Worm (Caenorhabditis elegans): ENCODE data around the gene enri-2.

enri-2 gene

ce11 chrX:14513462-14513861, 32.2 kb upstream of the enri-2 start (continued):
- TF ChIP-seq dpl-1 (GFP tag; optimal IDR thresholded peaks at IDR 0.05), result peak in 1 of 3 experiments; percentile 25

ce11 chrX:14515028-14515427, 30.6 kb upstream of the enri-2 start, which contains the start of gene gcsh-1:
TSS of gene gcsh-1 (minus strand) at chrX:14515073.
- TF ChIP-seq elt-3 (tag; optimal IDR thresholded peaks at IDR 0.05), result no peak
- TF ChIP-seq elt-2 (tag; optimal IDR thresholded peaks at IDR 0.05), result peak; percentile 50

- no peak for TF ChIP-seq fkh-4 (tag; optimal IDR thresholded peaks at IDR 0.05; ENCODE audit: borderline replicate concordance)
- no peak for TF ChIP-seq unc-98 (GFP tag; IDR thresholded peaks at IDR 0.05)
- no peak for TF ChIP-seq C16A3.4 (tag; optimal IDR thresholded peaks at IDR 0.05)
- TF ChIP-seq tlp-1 (tag; optimal IDR thresholded peaks at IDR 0.05), result no peak
- TF ChIP-seq unc-86 (tag; optimal IDR thresholded peaks at IDR 0.05), result no peak
- no peak for TF ChIP-seq hlh-4 (tag; optimal IDR thresholded peaks at IDR 0.05)
- TF ChIP-seq sox-4 (tag; optimal IDR thresholded peaks at IDR 0.05), result no peak
Observed at ce11 chrX:14516560-14516959, 29.1 kb upstream of the enri-2 start, which contains the start of gene D1025.10. TSS of gene D1025.10 (plus strand) at chrX:14516860.

DNA sequence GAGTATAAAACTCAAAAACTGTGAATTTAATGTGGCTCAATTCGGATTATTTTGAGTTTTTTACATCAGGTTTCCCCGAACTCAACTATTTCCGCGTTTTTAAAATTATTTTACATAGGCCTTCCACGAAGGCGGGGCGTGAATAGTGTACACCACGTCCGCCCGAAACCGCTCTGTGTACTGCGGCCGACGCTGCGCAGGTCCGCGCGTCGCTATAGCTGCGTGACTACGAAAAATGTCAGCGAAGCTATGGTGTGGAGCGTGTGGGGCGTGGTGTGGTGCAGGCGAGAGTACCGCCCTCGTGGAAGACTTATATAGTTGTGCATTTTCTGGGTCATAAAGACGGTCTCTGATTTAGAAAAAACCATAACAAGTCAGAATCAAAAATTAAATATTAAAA, 27.8 kb upstream of the enri-2 start:
- no peak for TF ChIP-seq snu-23 (GFP tag; optimal IDR thresholded peaks at IDR 0.05)
- peak; percentile 12 for TF ChIP-seq snpc-4 (tag; optimal IDR thresholded peaks at IDR 0.05)

DNA sequence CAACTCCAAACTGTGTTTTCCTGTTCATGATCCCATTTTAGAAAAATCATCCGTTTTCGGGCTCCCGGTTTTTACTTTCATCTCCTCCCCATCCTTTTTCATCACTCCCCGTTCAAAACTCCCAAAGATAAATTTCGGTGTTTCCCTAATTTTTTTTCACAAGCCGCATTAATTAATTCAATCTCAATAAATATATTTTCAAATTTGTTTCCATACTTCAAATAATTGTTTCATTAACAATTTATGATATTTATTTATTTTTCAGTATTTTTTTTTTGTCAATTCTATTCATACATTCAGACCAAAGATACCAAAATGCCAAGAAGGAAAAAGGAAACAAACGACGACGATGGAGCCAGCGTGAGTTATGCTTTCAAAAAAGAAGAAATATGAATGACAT, 25.2 kb upstream of the enri-2 start, which contains the start of gene D1025.1:
Gene D1025.1 (plus strand): TSS at position 301 of the 400 bp plus-strand sequence.
- TF ChIP-seq ama-1 (optimal IDR thresholded peaks at IDR 0.05), result no peak
- no peak for TF ChIP-seq skn-1 (tag; optimal IDR thresholded peaks at IDR 0.05)
- no peak for TF ChIP-seq Y116A8C.19 (tag; optimal IDR thresholded peaks at IDR 0.05; ENCODE audit: borderline replicate concordance)
- no peak for TF ChIP-seq fkh-10 (GFP tag; optimal IDR thresholded peaks at IDR 0.05)
- no peak for TF ChIP-seq nhr-90 (tag; optimal IDR thresholded peaks at IDR 0.05; ENCODE audit: poor library complexity)
- TF ChIP-seq egl-27 (tag; optimal IDR thresholded peaks at IDR 0.05), result no peak
- TF ChIP-seq pag-3 (tag; optimal IDR thresholded peaks at IDR 0.05; ENCODE audit: borderline replicate concordance, insufficient read depth), result no peak
- TF ChIP-seq mef-2 (tag; optimal IDR thresholded peaks at IDR 0.05), result no peak
- TF ChIP-seq tbx-2 (tag; optimal IDR thresholded peaks at IDR 0.05), result no peak
- TF ChIP-seq nhr-77 (tag; optimal IDR thresholded peaks at IDR 0.05), result no peak
- TF ChIP-seq mdl-1 (tag; optimal IDR thresholded peaks at IDR 0.05), result no peak
- no peak for TF ChIP-seq hlh-17 (GFP tag; optimal IDR thresholded peaks at IDR 0.05; ENCODE audit: borderline replicate concordance)
- no peak for TF ChIP-seq ztf-4 (tag; optimal IDR thresholded peaks at IDR 0.05)
- no peak for TF ChIP-seq nhr-237 (tag; optimal IDR thresholded peaks at IDR 0.05)
- no peak for TF ChIP-seq mep-1 (tag; optimal IDR thresholded peaks at IDR 0.05)
- TF ChIP-seq zip-4 (GFP tag; optimal IDR thresholded peaks at IDR 0.05), result no peak
- no peak for TF ChIP-seq nhr-20 (tag; optimal IDR thresholded peaks at IDR 0.05)
- no peak for TF ChIP-seq pax-3 (tag; optimal IDR thresholded peaks at IDR 0.05)
- no peak for TF ChIP-seq lin-15B (tag; optimal IDR thresholded peaks at IDR 0.05)
- no peak for TF ChIP-seq aha-1 (tag; optimal IDR thresholded peaks at IDR 0.05)

DNA sequence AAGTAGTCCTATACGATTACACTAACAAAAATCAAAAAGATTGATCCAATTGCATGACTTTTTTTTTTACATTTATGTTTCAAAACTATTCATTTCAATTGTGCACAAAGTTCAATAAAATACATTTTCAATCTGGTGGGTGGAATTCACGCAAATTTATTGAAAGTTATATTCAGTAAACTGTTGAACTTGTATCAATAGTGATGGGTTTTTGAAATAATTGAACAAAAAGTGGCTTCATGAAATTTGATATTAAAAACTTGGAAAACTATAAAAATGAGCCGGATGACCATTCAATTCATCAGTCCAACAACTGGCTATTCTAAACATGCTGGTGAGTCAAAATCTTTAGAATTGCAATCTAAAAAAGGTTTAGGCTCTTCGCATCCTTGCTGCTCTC, 22.4 kb upstream of the enri-2 start, which contains the start of gene nspc-16:
Gene nspc-16 (plus strand): TSS at position 301 of the 400 bp plus-strand sequence.
- TF ChIP-seq nhr-76 (tag; optimal IDR thresholded peaks at IDR 0.05) (no peak), dsc-1 (tag; optimal IDR thresholded peaks at IDR 0.05) (no peak), ets-5 (GFP tag; IDR thresholded peaks at IDR 0.05) (no peak), hlh-17 (GFP tag; optimal IDR thresholded peaks at IDR 0.05; ENCODE audit: borderline replicate concordance) (no peak), elt-3 (tag; optimal IDR thresholded peaks at IDR 0.05) (no peak), unc-62 (GFP tag; optimal IDR thresholded peaks at IDR 0.05) (no peak), nhr-90 (tag; optimal IDR thresholded peaks at IDR 0.05; ENCODE audit: poor library complexity) (no peak), nhr-71 (tag; optimal IDR thresholded peaks at IDR 0.05) (no peak), snu-23 (GFP tag; optimal IDR thresholded peaks at IDR 0.05) (no peak), rnt-1 (tag; optimal IDR thresholded peaks at IDR 0.05) (no peak)

All from whole organism, L1 larva.